Fruit fly (Drosophila melanogaster): ENCODE measurements around the gene mRpL38.

Gene mRpL38

DNA sequence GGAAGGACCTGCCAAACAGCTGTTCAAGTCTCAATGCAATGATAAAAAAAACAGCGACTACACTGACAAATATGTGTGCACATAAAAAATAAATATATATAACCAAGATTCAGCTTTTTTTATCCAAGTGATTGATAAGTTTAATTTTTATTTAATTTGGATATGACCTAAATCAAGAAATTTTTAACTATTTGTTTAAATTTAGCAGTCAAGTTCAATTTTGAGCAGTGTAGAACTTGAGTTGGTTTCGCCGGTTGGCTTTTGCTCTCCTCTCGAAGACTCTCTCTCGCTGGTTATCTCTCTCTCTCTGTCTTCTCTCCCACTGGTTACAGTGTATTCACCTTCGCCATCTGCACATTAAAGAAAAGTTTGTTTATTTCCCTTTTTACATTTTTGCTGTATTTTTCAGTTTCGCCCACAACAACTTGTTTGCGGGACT, 8.0 kb upstream of the mRpL38 start (continued):
- TF ChIP-seq CG34376 (GFP tag; optimal IDR thresholded peaks at IDR 0.05) (peak; percentile 50), nerfin-2 (GFP tag; IDR thresholded peaks at IDR 0.05; ENCODE audit: partially characterized antibody) (no peak), unc-4 (GFP tag; IDR thresholded peaks at IDR 0.05; ENCODE audit: partially characterized antibody) (no peak), B-H1 (GFP tag; IDR thresholded peaks at IDR 0.05) (peak; percentile 85), sob (GFP tag; IDR thresholded peaks at IDR 0.05) (peak; percentile 88), knrl (GFP tag; IDR thresholded peaks at IDR 0.05; ENCODE audit: partially characterized antibody) (no peak), sna (GFP tag; IDR thresholded peaks at IDR 0.05; ENCODE audit: partially characterized antibody) (no peak), dpn (GFP tag; optimal IDR thresholded peaks at IDR 0.05) (peak; percentile 83 to 86), Sox100B (GFP tag; optimal IDR thresholded peaks at IDR 0.05) (peak; percentile 89), Rfx (GFP tag; IDR thresholded peaks at IDR 0.05) (peak; percentile 92), CG11085 (GFP tag; IDR thresholded peaks at IDR 0.05) (peak; percentile 81), odd (GFP tag; optimal IDR thresholded peaks at IDR 0.05) (peak; percentile 80), CG32532 (GFP tag; IDR thresholded peaks at IDR 0.05) (peak; percentile 91), Trl (optimal IDR thresholded peaks at IDR 0.05) (peak; percentile 70 to 76), Trl (GFP tag; optimal IDR thresholded peaks at IDR 0.05) (peak; percentile 37), C15 (GFP tag; IDR thresholded peaks at IDR 0.05) (peak; percentile 81; the same call in 2 of the 3 replicates), CG8765 (GFP tag; IDR thresholded peaks at IDR 0.05) (peak; percentile 62), CG12391 (tag; optimal IDR thresholded peaks at IDR 0.05) (peak; percentile 91), Doc2 (GFP tag; IDR thresholded peaks at IDR 0.05) (peak; percentile 54; the same call in 1 of the 2 replicates), Camta (GFP tag; optimal IDR thresholded peaks at IDR 0.05) (peak; percentile 75), CG7963 (GFP tag; IDR thresholded peaks at IDR 0.05; ENCODE audit: partially characterized antibody) (no peak), CG2199 (GFP tag; IDR thresholded peaks at IDR 0.05) (peak; percentile 50; the same call in 1 of the 3 replicates), CG2678 (tag; optimal IDR thresholded peaks at IDR 0.05) (peak; percentile 92), CG1024 (GFP tag; IDR thresholded peaks at IDR 0.05) (peak; percentile 72), vfl (GFP tag; optimal IDR thresholded peaks at IDR 0.05) (peak; percentile 66), pan (optimal IDR thresholded peaks at IDR 0.05) (no peak), pan (GFP tag; optimal IDR thresholded peaks at IDR 0.05 in 1 of 2, IDR thresholded peaks at IDR 0.05 in 1 of 2) (peak in 1 of 2 experiments; percentile 93), CG10267 (tag; optimal IDR thresholded peaks at IDR 0.05) (peak; percentile 85), CG10654 (GFP tag; optimal IDR thresholded peaks at IDR 0.05) (peak; percentile 78), Gug (GFP tag; IDR thresholded peaks at IDR 0.05) (peak; percentile 44; the same call in 2 of the 4 replicates), bbx (GFP tag; IDR thresholded peaks at IDR 0.05; ENCODE audit: partially characterized antibody) (no peak), amos (GFP tag; IDR thresholded peaks at IDR 0.05; ENCODE audit: partially characterized antibody) (no peak), CG1603 (tag; optimal IDR thresholded peaks at IDR 0.05) (peak; percentile 28), CG2889 (GFP tag; IDR thresholded peaks at IDR 0.05) (peak; percentile 80), Hey (tag; optimal IDR thresholded peaks at IDR 0.05) (no peak), CG17361 (GFP tag; IDR thresholded peaks at IDR 0.05) (peak; percentile 92), Spps (tag; optimal IDR thresholded peaks at IDR 0.05) (peak; percentile 81), sima (GFP tag; optimal IDR thresholded peaks at IDR 0.05) (peak; percentile 53), tup (GFP tag; optimal IDR thresholded peaks at IDR 0.05) (peak; percentile 44), CG8290 (GFP tag; optimal IDR thresholded peaks at IDR 0.05) (peak; percentile 65), CG8290 (tag; optimal IDR thresholded peaks at IDR 0.05) (no peak), nmo (GFP tag; optimal IDR thresholded peaks at IDR 0.05) (peak; percentile 90), E2f1 (GFP tag; IDR thresholded peaks at IDR 0.05) (peak; percentile 84), Usf (GFP tag; optimal IDR thresholded peaks at IDR 0.05) (peak; percentile 61), p53 (GFP tag; optimal IDR thresholded peaks at IDR 0.05) (peak; percentile 25), CG3838 (GFP tag; optimal IDR thresholded peaks at IDR 0.05) (peak; percentile 35), vnd (GFP tag; IDR thresholded peaks at IDR 0.05; ENCODE audit: partially characterized antibody) (no peak), CG7271 (tag; optimal IDR thresholded peaks at IDR 0.05) (peak; percentile 60), CG14667 (GFP tag; IDR thresholded peaks at IDR 0.05) (peak; percentile 81), fd96Cb (tag; optimal IDR thresholded peaks at IDR 0.05) (peak; percentile 89), CG4282 (GFP tag; optimal IDR thresholded peaks at IDR 0.05) (no peak)

Data from whole organism, embryonic.